Fruit fly (Drosophila melanogaster): ENCODE results near the gene IPIP.
A peak's percentile ranks its signal among the peaks of the same experiment; 100 is the strongest.

IPIP gene

dm6 chr2L:6065823-6066222 is 18.0 kb downstream of the IPIP start, which contains the start of the genes Fbw5 and CG9147 (continued):
- peak; percentile 75 for TF ChIP-seq Sry-β (GFP tag; optimal IDR thresholded peaks at IDR 0.05)
- TF ChIP-seq CG12942 (GFP tag; optimal IDR thresholded peaks at IDR 0.05): peak; percentile 100
- TF ChIP-seq CG7745 (tag; optimal IDR thresholded peaks at IDR 0.05): peak; percentile 97
- TF ChIP-seq CG15479 (GFP tag; optimal IDR thresholded peaks at IDR 0.05): peak; percentile 80
- TF ChIP-seq Neu2 (GFP tag; optimal IDR thresholded peaks at IDR 0.05; ENCODE audit: borderline replicate concordance): peak; percentile 98
- TF ChIP-seq CG17186 (GFP tag; optimal IDR thresholded peaks at IDR 0.05): peak; percentile 93
- TF ChIP-seq abd-A (tag; optimal IDR thresholded peaks at IDR 0.05): no peak
- TF ChIP-seq fd3F (GFP tag; optimal IDR thresholded peaks at IDR 0.05): peak; percentile 100
- peak; percentile 100 for TF ChIP-seq gro (GFP tag; optimal IDR thresholded peaks at IDR 0.05)
- peak; percentile 98 for TF ChIP-seq CG6854 (GFP tag; optimal IDR thresholded peaks at IDR 0.05)
- TF ChIP-seq CG7271 (tag; optimal IDR thresholded peaks at IDR 0.05): peak; percentile 93
- TF ChIP-seq CG16779 (GFP tag; IDR thresholded peaks at IDR 0.05): peak; percentile 98
- peak; percentile 99 for TF ChIP-seq CG3847 (GFP tag; IDR thresholded peaks at IDR 0.05)
- peak; percentile 99 for TF ChIP-seq CG6689 (GFP tag; IDR thresholded peaks at IDR 0.05)
- peak; percentile 99 for TF ChIP-seq Dad (GFP tag; optimal IDR thresholded peaks at IDR 0.05)
- peak; percentile 99 for TF ChIP-seq Bteb2 (GFP tag; optimal IDR thresholded peaks at IDR 0.05)
- peak; percentile 99 for TF ChIP-seq CG5953 (GFP tag; IDR thresholded peaks at IDR 0.05)
- TF ChIP-seq dpn (GFP tag; optimal IDR thresholded peaks at IDR 0.05): peak; percentile 100
- TF ChIP-seq esg (GFP tag; conservative IDR thresholded peaks at IDR 0.05): peak; percentile 100
- peak; percentile 99 for TF ChIP-seq klu (GFP tag; IDR thresholded peaks at IDR 0.05)
- peak; percentile 98 for TF ChIP-seq Lhr (GFP tag; optimal IDR thresholded peaks at IDR 0.05)
- no peak for TF ChIP-seq fru (optimal IDR thresholded peaks at IDR 0.05)
- peak; percentile 100 for TF ChIP-seq Dek (tag; optimal IDR thresholded peaks at IDR 0.05)
- TF ChIP-seq crol (GFP tag; IDR thresholded peaks at IDR 0.05): peak; percentile 89
- peak; percentile 99 for TF ChIP-seq CG9932 (GFP tag; IDR thresholded peaks at IDR 0.05)
- TF ChIP-seq CG12769 (tag; optimal IDR thresholded peaks at IDR 0.05): peak; percentile 100
- TF ChIP-seq vvl (GFP tag; IDR thresholded peaks at IDR 0.05): peak; percentile 100
- TF ChIP-seq CG15269 (tag; optimal IDR thresholded peaks at IDR 0.05): peak; percentile 100
- peak; percentile 63 for TF ChIP-seq tna (GFP tag; IDR thresholded peaks at IDR 0.05; ENCODE audit: partially characterized antibody)
- peak; percentile 99 for TF ChIP-seq Ravus (GFP tag; IDR thresholded peaks at IDR 0.05)
- TF ChIP-seq CG6683 (GFP tag; optimal IDR thresholded peaks at IDR 0.05): peak; percentile 96
- TF ChIP-seq Side (GFP tag; optimal IDR thresholded peaks at IDR 0.05): peak; percentile 100
- peak; percentile 99 for TF ChIP-seq CG17361 (GFP tag; IDR thresholded peaks at IDR 0.05)
- peak; percentile 100 for TF ChIP-seq gsb-n (tag; optimal IDR thresholded peaks at IDR 0.05)
- peak in 1 of 3 experiments; percentile 99 for TF ChIP-seq Stat92E (GFP tag; optimal IDR thresholded peaks at IDR 0.05)
- TF ChIP-seq CG6654 (GFP tag; optimal IDR thresholded peaks at IDR 0.05): peak; percentile 91
- TF ChIP-seq tx (GFP tag; optimal IDR thresholded peaks at IDR 0.05): peak; percentile 100
- peak; percentile 99 for TF ChIP-seq tap (tag; optimal IDR thresholded peaks at IDR 0.05)
- peak in 1 of 2 experiments; percentile 25 for TF ChIP-seq pan (optimal IDR thresholded peaks at IDR 0.05)
- peak; percentile 70 to 99 for TF ChIP-seq pan (GFP tag; optimal IDR thresholded peaks at IDR 0.05 in 1 of 2, IDR thresholded peaks at IDR 0.05 in 1 of 2)
- TF ChIP-seq Dref (GFP tag; IDR thresholded peaks at IDR 0.05): peak; percentile 76
- TF ChIP-seq CG12744 (GFP tag; optimal IDR thresholded peaks at IDR 0.05): peak; percentile 99
- peak; percentile 99 for TF ChIP-seq odd (GFP tag; optimal IDR thresholded peaks at IDR 0.05)
- peak; percentile 93 for TF ChIP-seq CG18011 (GFP tag; optimal IDR thresholded peaks at IDR 0.05)
- peak; percentile 100 for TF ChIP-seq Xrp1 (GFP tag; IDR thresholded peaks at IDR 0.05)
- peak; percentile 99 for TF ChIP-seq btn (GFP tag; optimal IDR thresholded peaks at IDR 0.05)
- peak; percentile 98 for TF ChIP-seq CG3281 (GFP tag; optimal IDR thresholded peaks at IDR 0.05)
- TF ChIP-seq hkb (optimal IDR thresholded peaks at IDR 0.05): no peak
- peak; percentile 100 for TF ChIP-seq hkb (GFP tag; IDR thresholded peaks at IDR 0.05)
- peak; percentile 98 for TF ChIP-seq CG1024 (GFP tag; IDR thresholded peaks at IDR 0.05)
- peak; percentile 98 for TF ChIP-seq CG15011 (GFP tag; optimal IDR thresholded peaks at IDR 0.05)
- TF ChIP-seq Ets97D (GFP tag; optimal IDR thresholded peaks at IDR 0.05): peak; percentile 97
